Fruit fly (Drosophila melanogaster) whole organism, prepupa: Measurements from ENCODE around the gene qtc.

Experiments used
- CG10631 ChIP-seq: fragments of 200-800 bp; sonication (Bioruptor generic); optimal IDR thresholded peaks from 2 replicates; lab custom pipeline; 2016; ENCODE audit warnings: missing biosample characterization, missing genetic modification characterization
- CG11294 ChIP-seq: fragments of 200-800 bp; sonication (Bioruptor generic); IDR thresholded peaks from 2 replicates; pipeline ENCODE4 v1.3.6; 2022; ENCODE audit warnings: missing biosample characterization, missing genetic modification characterization
- CG11762 ChIP-seq: fragments of 200-800 bp; sonication (Bioruptor generic); optimal IDR thresholded peaks from 3 replicates; lab custom pipeline; 2016; ENCODE audit warnings: missing biosample characterization, missing genetic modification characterization; ENCODE audit not compliant: insufficient read depth
- CG16779 ChIP-seq: fragments of 200-800 bp; sonication (Bioruptor generic); optimal IDR thresholded peaks from 3 replicates; lab custom pipeline; 2017; ENCODE audit warnings: missing biosample characterization, mild to moderate bottlenecking, missing genetic modification characterization
- CG3032 ChIP-seq: fragments of 200-800 bp; optimal IDR thresholded peaks from 2 replicates; lab custom pipeline; 2019; ENCODE audit warnings: missing biosample characterization, mild to moderate bottlenecking, missing genetic modification characterization, moderate library complexity
- CG31627 ChIP-seq: fragments of 200-800 bp; sonication (Bioruptor generic); optimal IDR thresholded peaks from 3 replicates; lab custom pipeline; 2016; ENCODE audit warnings: missing biosample characterization, missing genetic modification characterization
- CG34406 ChIP-seq: fragments of 200-800 bp; sonication (Bioruptor generic); optimal IDR thresholded peaks from 3 replicates; lab custom pipeline; 2016; ENCODE audit warnings: missing biosample characterization, missing genetic modification characterization
- CG3919 ChIP-seq: fragments of 200-800 bp; sonication (Bioruptor generic); optimal IDR thresholded peaks from 3 replicates; lab custom pipeline; 2016; ENCODE audit warnings: missing biosample characterization, missing genetic modification characterization
- CG4318 ChIP-seq: fragments of 200-800 bp; sonication (Bioruptor generic); optimal IDR thresholded peaks from 3 replicates; lab custom pipeline; 2017; ENCODE audit warnings: missing biosample characterization, mild to moderate bottlenecking, missing genetic modification characterization
- CG6163 ChIP-seq: fragments of 200-800 bp; sonication (Bioruptor generic); IDR thresholded peaks from 3 replicates; pipeline ENCODE4 v1.3.6; 2022; ENCODE audit warnings: missing biosample characterization, missing genetic modification characterization
- CG6276 ChIP-seq: fragments of 200-800 bp; sonication (Bioruptor generic); optimal IDR thresholded peaks from 2 replicates; lab custom pipeline; 2017; ENCODE audit warnings: missing biosample characterization, mild to moderate bottlenecking, missing genetic modification characterization
- CG6792 ChIP-seq: fragments of 200-800 bp; sonication (Bioruptor generic); optimal IDR thresholded peaks from 3 replicates; lab custom pipeline; 2016; ENCODE audit warnings: missing biosample characterization, missing genetic modification characterization
- CG6808 ChIP-seq: fragments of 200-800 bp; sonication (Bioruptor generic); optimal IDR thresholded peaks from 3 replicates; lab custom pipeline; 2017; ENCODE audit warnings: missing biosample characterization, missing genetic modification characterization, mild to moderate bottlenecking, moderate library complexity, missing genetic modification reagents
- CG6854 ChIP-seq: fragments of 200-800 bp; sonication (Bioruptor generic); optimal IDR thresholded peaks from 2 replicates; lab custom pipeline; 2017; ENCODE audit warnings: missing biosample characterization, mild to moderate bottlenecking, missing genetic modification characterization
- CG7368 ChIP-seq: fragments of 200-800 bp; sonication (Bioruptor generic); optimal IDR thresholded peaks from 3 replicates; lab custom pipeline; 2016; ENCODE audit warnings: missing biosample characterization, missing genetic modification characterization
- CG8319 ChIP-seq: fragments of 200-800 bp; sonication (Bioruptor generic); optimal IDR thresholded peaks from 3 replicates; lab custom pipeline; 2016; ENCODE audit warnings: missing biosample characterization, missing genetic modification characterization
- CG8632 ChIP-seq: fragments of 200-800 bp; sonication (Bioruptor generic); optimal IDR thresholded peaks from 3 replicates; lab custom pipeline; 2016; ENCODE audit warnings: missing biosample characterization, missing genetic modification characterization
- CG9139 ChIP-seq: fragments of 200-800 bp; sonication (Bioruptor generic); optimal IDR thresholded peaks from 3 replicates; lab custom pipeline; 2017; ENCODE audit warnings: missing biosample characterization, mild to moderate bottlenecking, missing genetic modification characterization
- Eip75B ChIP-seq: fragments of 200-800 bp; sonication (Bioruptor generic); optimal IDR thresholded peaks from 3 replicates; lab custom pipeline; 2016; ENCODE audit warnings: missing biosample characterization, missing genetic modification characterization
- Ets21C ChIP-seq: fragments of 200-800 bp; sonication (Bioruptor generic); optimal IDR thresholded peaks from 3 replicates; lab custom pipeline; 2016; ENCODE audit warnings: missing biosample characterization, missing genetic modification characterization
- Hr38 ChIP-seq: sonication (Bioruptor generic); optimal IDR thresholded peaks from 2 replicates; lab custom pipeline; 2016; ENCODE audit warnings: missing biosample characterization, missing genetic modification characterization
- Hr39 ChIP-seq: fragments of 200-800 bp; sonication (Bioruptor generic); optimal IDR thresholded peaks from 2 replicates; lab custom pipeline; 2016; ENCODE audit warnings: missing biosample characterization, missing genetic modification characterization
- Hr4 ChIP-seq: fragments of 200-800 bp; sonication (Bioruptor generic); optimal IDR thresholded peaks from 3 replicates; lab custom pipeline; 2016; ENCODE audit warnings: missing biosample characterization, missing genetic modification characterization
- Lpt ChIP-seq: fragments of 200-800 bp; sonication (Bioruptor generic); optimal IDR thresholded peaks from 3 replicates; lab custom pipeline; 2016; ENCODE audit warnings: missing biosample characterization, missing genetic modification characterization
- Met ChIP-seq: fragments of 200-800 bp; sonication (Bioruptor generic); optimal IDR thresholded peaks from 3 replicates; lab custom pipeline; 2016; ENCODE audit warnings: missing biosample characterization, missing genetic modification characterization
- OdsH ChIP-seq: fragments of 200-800 bp; sonication (Bioruptor generic); optimal IDR thresholded peaks from 3 replicates; lab custom pipeline; 2016; ENCODE audit warnings: missing biosample characterization, missing genetic modification characterization
- Smox ChIP-seq: fragments of 200-800 bp; sonication (Bioruptor generic); optimal IDR thresholded peaks from 3 replicates; lab custom pipeline; 2016; ENCODE audit warnings: missing biosample characterization, missing genetic modification characterization
- Sox102F ChIP-seq: fragments of 200-800 bp; sonication (Bioruptor generic); optimal IDR thresholded peaks from 2 replicates; lab custom pipeline; 2016; ENCODE audit warnings: missing biosample characterization, mild to moderate bottlenecking, missing genetic modification characterization
- Sox14 ChIP-seq: fragments of 200-800 bp; sonication (Bioruptor generic); optimal IDR thresholded peaks from 3 replicates; lab custom pipeline; 2016; ENCODE audit warnings: missing biosample characterization, missing genetic modification characterization
- achi ChIP-seq: fragments of 200-800 bp; sonication (Bioruptor generic); optimal IDR thresholded peaks from 3 replicates; lab custom pipeline; 2016; ENCODE audit warnings: missing biosample characterization, missing genetic modification characterization
- acj6 ChIP-seq: fragments of 200-800 bp; sonication (Bioruptor generic); optimal IDR thresholded peaks from 3 replicates; lab custom pipeline; 2016; ENCODE audit warnings: missing biosample characterization, missing genetic modification characterization
- eg ChIP-seq: fragments of 200-800 bp; sonication (Bioruptor generic); IDR thresholded peaks from 3 replicates; pipeline ENCODE4 v1.3.6; 2022; ENCODE audit warnings: missing biosample characterization, missing genetic modification characterization
- esn ChIP-seq: fragments of 200-800 bp; sonication (Bioruptor generic); optimal IDR thresholded peaks from 2 replicates; lab custom pipeline; 2016; ENCODE audit warnings: missing biosample characterization, mild to moderate bottlenecking, missing genetic modification characterization, moderate library complexity
- fd85E ChIP-seq: fragments of 200-800 bp; sonication (Bioruptor generic); optimal IDR thresholded peaks from 3 replicates; lab custom pipeline; 2016; ENCODE audit warnings: missing biosample characterization, missing genetic modification characterization
- net ChIP-seq: fragments of 200-800 bp; sonication (Bioruptor generic); optimal IDR thresholded peaks from 3 replicates; lab custom pipeline; 2016; ENCODE audit warnings: missing biosample characterization, missing genetic modification characterization
- pdm3 ChIP-seq: fragments of 200-800 bp; sonication (Bioruptor generic); optimal IDR thresholded peaks from 3 replicates; lab custom pipeline; 2016; ENCODE audit warnings: missing biosample characterization, missing genetic modification characterization
- salr ChIP-seq, 2 experiments: fragments of 200-800 bp; sonication (Bioruptor generic); optimal IDR thresholded peaks; 3 replicates each; lab custom pipeline; 2016 to 2018; ENCODE audit warnings: missing biosample characterization in 2 of 2, missing genetic modification characterization in 2 of 2, mild to moderate bottlenecking in 1 of 2
- spab ChIP-seq: fragments of 200-800 bp; sonication (Bioruptor generic); optimal IDR thresholded peaks from 2 replicates; lab custom pipeline; 2017; ENCODE audit warnings: missing biosample characterization, mild to moderate bottlenecking, missing genetic modification characterization, missing genetic modification reagents
- ss ChIP-seq, 2 experiments: fragments of 200-800 bp; sonication (Bioruptor generic); optimal IDR thresholded peaks; 2 replicates in 1 of 2; 3 replicates in 1 of 2; lab custom pipeline; 2017 to 2018; ENCODE audit warnings: mild to moderate bottlenecking in 2 of 2, missing biosample characterization in 2 of 2, missing genetic modification characterization in 2 of 2, moderate library complexity in 1 of 2
- topi ChIP-seq: fragments of 200-800 bp; sonication (Bioruptor generic); optimal IDR thresholded peaks from 3 replicates; lab custom pipeline; 2016; ENCODE audit warnings: missing biosample characterization, missing genetic modification characterization

Gene qtc

DNA sequence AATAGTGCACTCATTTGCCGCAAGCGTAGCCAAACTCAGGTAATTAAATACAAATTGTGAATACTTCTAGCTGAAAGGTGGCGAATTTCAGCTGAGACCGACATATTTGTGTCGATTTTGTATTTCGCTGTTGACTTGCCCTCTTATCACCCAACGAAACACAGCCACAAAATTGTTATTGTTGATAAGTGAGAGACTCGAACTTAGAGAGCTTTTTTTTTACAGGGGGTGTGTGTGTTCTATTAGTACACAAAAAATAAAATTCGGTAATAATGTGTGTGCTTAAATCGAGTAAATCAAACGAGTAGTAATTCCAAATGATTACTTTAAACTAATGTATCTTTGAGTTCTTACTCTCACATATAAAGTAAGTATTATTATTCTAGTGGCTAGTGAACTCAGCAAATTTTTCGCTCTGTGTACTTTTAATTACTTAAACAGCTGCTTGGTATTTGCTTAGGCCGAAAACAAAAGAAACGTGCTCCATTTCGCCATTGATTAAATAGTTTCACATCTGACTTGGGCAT, 400 bp downstream of the qtc start (continued):
- TF ChIP-seq topi (GFP tag; lab: Kevin White, UChicago): peak; percentile 35
- no peak for TF ChIP-seq CG11762
- TF ChIP-seq CG4318 (GFP tag; lab: Kevin White, UChicago): no peak
- no peak for TF ChIP-seq net (GFP tag; lab: Kevin White, UChicago)
- no peak for TF ChIP-seq Ets21C (GFP tag; lab: Kevin White, UChicago)
- TF ChIP-seq pdm3 (GFP tag; lab: Kevin White, UChicago): no peak
- peak; percentile 44 for TF ChIP-seq Hr39 (GFP tag; lab: Kevin White, UChicago)
- TF ChIP-seq achi (GFP tag; lab: Kevin White, UChicago): no peak
- TF ChIP-seq Smox (GFP tag; lab: Kevin White, UChicago): no peak
- peak; percentile 49; the same call in 1 of the 3 replicates for TF ChIP-seq eg (GFP tag; lab: Robert Waterston, UW)
- TF ChIP-seq Eip75B (GFP tag; lab: Kevin White, UChicago): peak; percentile 16
- TF ChIP-seq esn: peak; percentile 73
- TF ChIP-seq CG7368 (GFP tag; lab: Kevin White, UChicago): no peak
- no peak for TF ChIP-seq CG8319 (GFP tag; lab: Kevin White, UChicago)
- peak; percentile 13 for TF ChIP-seq CG6792 (GFP tag; lab: Kevin White, UChicago)
- no peak for TF ChIP-seq spab (GFP tag; lab: Kevin White, UChicago)
- TF ChIP-seq CG9139 (GFP tag; lab: Kevin White, UChicago): no peak
- no peak for TF ChIP-seq Lpt (GFP tag; lab: Kevin White, UChicago)
- TF ChIP-seq ss (GFP tag; optimal IDR thresholded peaks at IDR 0.05; lab: Kevin White, UChicago): no peak
- TF ChIP-seq CG8632 (GFP tag; lab: Kevin White, UChicago): no peak

DNA sequence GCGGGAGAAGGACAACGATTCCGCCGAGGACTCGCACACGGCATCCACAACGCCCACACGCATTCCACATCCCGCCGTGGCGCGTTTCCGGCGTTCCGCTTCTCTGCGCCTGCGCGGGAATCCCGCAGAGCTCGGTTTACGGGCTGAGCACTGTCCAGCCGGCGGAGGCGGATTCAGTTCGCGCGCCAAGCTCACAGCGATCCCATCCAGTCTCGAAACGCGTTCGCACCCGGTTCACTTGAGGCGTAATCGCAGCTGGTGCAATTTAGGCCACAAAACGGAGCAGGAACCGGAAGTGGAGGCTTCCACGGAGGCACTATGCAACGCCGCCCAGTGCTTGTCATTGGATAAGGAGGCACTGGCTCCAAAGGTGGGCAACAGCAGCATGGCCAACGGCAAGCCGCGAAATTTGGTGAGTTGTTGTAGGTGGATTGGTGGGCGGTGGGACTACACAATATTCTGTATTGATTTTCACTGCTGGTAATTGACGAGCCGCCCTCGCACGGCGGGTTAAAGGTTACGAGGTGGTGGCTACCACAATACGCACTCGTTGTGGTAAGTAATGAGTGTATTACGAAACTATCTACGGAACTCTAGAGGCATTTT, 2.3 kb downstream of the qtc start:
- TF ChIP-seq OdsH (GFP tag; lab: Kevin White, UChicago): no peak
- no peak for TF ChIP-seq CG7368 (GFP tag; lab: Kevin White, UChicago)
- no peak for TF ChIP-seq Hr38

DNA sequence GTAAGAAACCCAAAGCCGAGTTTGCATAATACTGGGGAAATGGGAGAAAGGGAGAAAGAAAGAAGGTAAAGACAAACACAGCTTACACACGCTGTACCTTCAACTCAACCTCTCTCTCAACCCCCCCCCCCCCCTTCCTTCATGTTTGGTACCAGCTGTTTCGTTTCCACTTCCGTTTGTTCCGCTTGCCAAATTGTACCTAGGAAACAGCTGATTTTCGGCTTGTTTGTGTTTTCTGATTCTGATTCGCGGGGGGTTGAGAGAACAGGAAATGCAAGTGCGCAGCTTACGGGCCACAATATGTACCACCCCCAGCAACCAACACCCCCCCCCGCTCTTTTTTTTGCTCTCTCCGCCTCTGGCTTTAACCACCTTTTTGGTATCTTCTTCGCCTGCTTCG, 3.3 kb downstream of the qtc start:
- no peak for TF ChIP-seq CG7368 (GFP tag; lab: Kevin White, UChicago)
- TF ChIP-seq CG6276 (GFP tag; lab: Kevin White, UChicago): peak; percentile 80
- peak; percentile 20 for TF ChIP-seq CG6854 (GFP tag; lab: Kevin White, UChicago)
- TF ChIP-seq, all 60 proteins: peak for 2

DNA sequence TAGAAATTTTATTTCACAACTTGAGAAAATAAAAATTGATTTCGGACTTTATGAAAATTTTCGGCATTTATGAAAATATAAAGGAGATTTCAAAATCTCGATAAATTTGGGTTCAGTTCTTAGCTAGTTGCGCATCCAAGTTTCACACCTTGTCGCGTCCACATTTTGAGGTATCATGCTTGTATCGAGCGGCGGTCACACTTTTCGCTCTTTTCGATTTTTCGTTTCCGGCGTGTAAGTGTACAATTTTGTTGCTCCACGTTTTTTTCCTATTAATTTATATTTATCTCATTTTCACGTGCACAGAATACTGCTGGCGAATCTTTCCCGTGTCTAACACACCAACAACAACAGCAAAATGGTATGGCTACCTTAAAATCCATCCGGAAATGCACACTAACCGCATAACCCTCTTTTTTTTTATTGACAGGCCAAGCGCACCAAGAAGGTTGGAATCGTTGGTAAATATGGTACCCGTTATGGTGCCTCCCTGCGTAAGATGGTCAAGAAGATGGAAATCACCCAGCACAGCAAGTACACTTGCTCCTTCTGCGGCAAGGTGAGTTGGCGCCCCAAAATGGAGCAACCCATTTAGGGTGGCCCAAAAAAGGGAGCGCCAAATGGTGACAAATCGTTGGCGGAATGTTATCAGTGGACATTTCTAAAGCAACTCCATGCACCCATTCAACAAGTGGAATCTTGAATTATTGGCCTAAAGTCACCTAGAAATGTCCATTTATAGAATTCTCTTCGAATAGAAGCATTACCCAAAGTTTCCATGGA, 10.4 kb downstream of the qtc start, which contains the start of gene RpL37A:
RpL37A (plus strand) TSS at position 161 of the 783 bp plus-strand sequence.
- TF ChIP-seq CG6792 (GFP tag; lab: Kevin White, UChicago) (peak; percentile 49), CG6808 (GFP tag; lab: Kevin White, UChicago) (peak; percentile 56), pdm3 (GFP tag; lab: Kevin White, UChicago) (no peak), CG11762 (no peak), CG6276 (GFP tag; lab: Kevin White, UChicago) (no peak), CG4318 (GFP tag; lab: Kevin White, UChicago) (no peak), net (GFP tag; lab: Kevin White, UChicago) (peak; percentile 79), Lpt (GFP tag; lab: Kevin White, UChicago) (no peak), CG16779 (tag; lab: Kevin White, UChicago) (peak; percentile 69), salr (GFP tag; optimal IDR thresholded peaks at IDR 0.05; lab: Kevin White, UChicago) (peak in 1 of 2 experiments; percentile 47), achi (GFP tag; lab: Kevin White, UChicago) (peak; percentile 53), ss (GFP tag; optimal IDR thresholded peaks at IDR 0.05; lab: Kevin White, UChicago) (peak; percentile 59 to 81), CG9139 (GFP tag; lab: Kevin White, UChicago) (peak; percentile 70), acj6 (GFP tag; lab: Kevin White, UChicago) (peak; percentile 53), Ets21C (GFP tag; lab: Kevin White, UChicago) (no peak), CG31627 (peak; percentile 61), Hr4 (GFP tag; lab: Kevin White, UChicago) (no peak), Sox14 (peak; percentile 33), CG34406 (GFP tag; lab: Kevin White, UChicago) (peak; percentile 68), Met (peak; percentile 68), CG8319 (GFP tag; lab: Kevin White, UChicago) (peak; percentile 42), Hr38 (no peak), CG3032 (peak; percentile 62), fd85E (GFP tag; lab: Kevin White, UChicago) (peak; percentile 75), CG6163 (GFP tag; lab: Robert Waterston, UW) (peak; percentile 85), CG3919 (GFP tag; lab: Kevin White, UChicago) (peak; percentile 84), CG11294 (peak; percentile 7; the same call in 1 of the 2 replicates), CG10631 (no peak), topi (GFP tag; lab: Kevin White, UChicago) (peak; percentile 82), Sox102F (GFP tag; lab: Kevin White, UChicago) (peak; percentile 75), Eip75B (GFP tag; lab: Kevin White, UChicago) (peak; percentile 66)
